Worm (Caenorhabditis elegans) whole organism, young adult: ENCODE measurements around the gene srd-45.

Source experiments
- Y79H2A.3 ChIP-seq: fragments of 200-800 bp; sonication (Bioruptor generic); conservative IDR thresholded peaks from 2 replicates; pipeline ENCODE4 v1.3.6; 2022; ENCODE audit warnings: missing genetic modification reagents, missing genetic modification characterization, missing compliant biosample characterization
- ceh-40 ChIP-seq: fragments of 200-800 bp; sonication (Bioruptor generic); IDR thresholded peaks from 2 replicates; pipeline ENCODE4 v1.3.6; 2022; ENCODE audit warnings: missing genetic modification characterization, missing compliant biosample characterization
- efl-1 ChIP-seq: fragments of 150-350 bp; optimal IDR thresholded peaks from 2 replicates; lab custom pipeline; 2014; ENCODE audit warnings: missing biosample characterization, missing genetic modification reagents, missing genetic modification characterization
- ets-4 ChIP-seq: fragments of 200-800 bp; sonication (Bioruptor generic); optimal IDR thresholded peaks from 2 replicates; lab custom pipeline; 2018; ENCODE audit warnings: mild to moderate bottlenecking, missing genetic modification characterization, missing compliant biosample characterization
- lin-35 ChIP-seq, 3 experiments: fragments of 150-350 bp in 2 of 3; sonication (generic microtip) in 1 of 3; optimal IDR thresholded peaks; 2 replicates each; lab custom pipeline; 2014 to 2018; ENCODE audit warnings: missing biosample characterization in 3 of 3, missing genetic modification characterization in 3 of 3, missing genetic modification reagents in 3 of 3
- sptf-2 ChIP-seq: fragments of 200-800 bp; sonication (Bioruptor generic); optimal IDR thresholded peaks from 2 replicates; lab custom pipeline; 2018; ENCODE audit warnings: mild to moderate bottlenecking, missing genetic modification characterization, missing compliant biosample characterization

DNA sequence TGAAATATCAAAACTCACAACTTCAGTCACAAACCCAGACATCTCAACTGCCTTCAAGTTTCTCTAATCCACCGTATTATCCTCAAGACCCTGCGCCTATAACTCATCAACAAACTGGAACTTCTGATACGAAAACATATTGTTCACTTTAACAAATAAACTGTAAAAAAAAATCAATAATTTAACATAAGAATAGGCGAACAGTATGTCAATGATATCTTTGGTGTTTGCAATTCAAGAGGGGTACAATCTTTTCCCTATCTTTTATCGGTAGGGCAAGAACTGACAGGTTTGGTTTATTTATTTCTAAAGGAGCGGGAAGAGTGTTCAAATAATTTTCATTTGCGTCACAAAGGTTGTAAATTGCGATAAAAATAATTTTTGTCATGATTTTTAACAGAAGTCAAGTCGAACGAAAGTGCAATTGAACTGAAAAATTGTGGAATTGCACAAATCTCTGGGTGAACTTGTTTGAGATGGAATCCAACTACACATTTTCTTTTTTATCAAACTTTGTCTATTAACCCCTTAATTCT lies 34.2 kb downstream of the srd-45 start:
- TF ChIP-seq lin-35 (GFP tag; optimal IDR thresholded peaks at IDR 0.05; lab: Kevin White, UChicago) (peak in 2 of 3 experiments; percentile 86 to 98), efl-1 (GFP tag; lab: Kevin White, UChicago) (no peak), Y79H2A.3 (GFP tag; lab: Robert Waterston, UW) (no peak), sptf-2 (GFP tag; lab: Kevin White, UChicago) (peak; percentile 38), ceh-40 (GFP tag; lab: Robert Waterston, UW) (0 out of 2 replicates have a peak, but pooled peaks have one; percentile 28), ets-4 (GFP tag; lab: Kevin White, UChicago) (peak; percentile 89)
